Fruit fly (Drosophila melanogaster): Measurements from ENCODE around the gene CG7394.

Gene CG7394

DNA sequence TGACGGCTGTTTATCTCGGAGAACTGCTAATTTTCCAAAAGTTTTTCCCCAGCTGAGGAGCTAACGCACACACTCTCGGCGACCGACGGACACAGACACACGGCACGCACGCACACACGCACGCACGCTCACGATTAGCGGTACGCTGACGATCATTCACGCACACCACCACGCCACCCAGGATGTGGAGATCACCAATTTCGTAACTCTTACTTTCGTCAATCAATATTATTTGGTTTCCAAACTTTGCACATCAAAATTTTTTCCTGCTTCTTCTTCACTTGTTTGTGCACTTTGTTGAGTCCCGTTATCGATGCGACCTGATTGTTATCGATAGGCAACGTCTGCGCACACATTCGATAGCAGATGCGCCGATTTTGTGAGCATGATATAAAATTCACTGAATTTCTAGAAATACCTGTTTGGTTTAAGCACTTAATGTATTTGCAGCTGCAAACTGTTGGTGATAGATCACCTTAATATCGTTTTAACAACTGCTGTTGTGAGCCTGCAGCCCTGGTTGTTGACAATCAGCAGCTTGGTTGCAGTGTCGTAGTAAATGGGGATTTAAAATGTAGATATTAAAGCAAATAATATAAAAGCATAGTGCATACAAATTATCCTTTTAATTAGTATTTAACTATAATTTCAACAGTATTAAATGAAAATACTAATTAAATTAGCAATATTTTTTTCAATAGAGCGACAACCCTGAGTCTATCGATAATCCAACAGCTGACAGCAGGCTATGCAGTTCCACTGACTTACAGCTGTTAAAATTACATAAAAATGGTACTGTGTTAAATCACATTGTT is at the start of gene CG7394, which contains the start of gene Mob2 (continued):
- TF ChIP-seq danr (GFP tag; IDR thresholded peaks at IDR 0.05) (peak; percentile 44), HLH3B (GFP tag; IDR thresholded peaks at IDR 0.05) (peak; percentile 91), CG6175 (GFP tag; IDR thresholded peaks at IDR 0.05) (peak; percentile 83), Doc2 (GFP tag; IDR thresholded peaks at IDR 0.05) (no peak), da (GFP tag; optimal IDR thresholded peaks at IDR 0.05) (peak; percentile 59), kni (GFP tag; optimal IDR thresholded peaks at IDR 0.05) (peak; percentile 20), scrt (GFP tag; optimal IDR thresholded peaks at IDR 0.05) (peak; percentile 64), CG3407 (GFP tag; optimal IDR thresholded peaks at IDR 0.05) (peak; percentile 62), CG12071 (GFP tag; optimal IDR thresholded peaks at IDR 0.05) (peak; percentile 73), CG15073 (GFP tag; optimal IDR thresholded peaks at IDR 0.05) (peak; percentile 44), Hand (GFP tag; optimal IDR thresholded peaks at IDR 0.05) (peak; percentile 47), D19B (GFP tag; optimal IDR thresholded peaks at IDR 0.05) (peak; percentile 27), CG15696 (tag; optimal IDR thresholded peaks at IDR 0.05) (peak; percentile 84), B-H1 (GFP tag; IDR thresholded peaks at IDR 0.05) (peak; percentile 85), croc (GFP tag; conservative IDR thresholded peaks at IDR 0.05) (peak; percentile 64), CG11398 (GFP tag; optimal IDR thresholded peaks at IDR 0.05) (no peak), dpn (GFP tag; optimal IDR thresholded peaks at IDR 0.05) (peak; percentile 84 to 93), CG18262 (tag; optimal IDR thresholded peaks at IDR 0.05) (peak; percentile 86), Spps (tag; optimal IDR thresholded peaks at IDR 0.05) (peak; percentile 37), Optix (GFP tag; IDR thresholded peaks at IDR 0.05) (peak; percentile 75), CG18011 (GFP tag; optimal IDR thresholded peaks at IDR 0.05) (peak; percentile 81), CG13296 (GFP tag; optimal IDR thresholded peaks at IDR 0.05) (peak; percentile 83), CG8924 (tag; optimal IDR thresholded peaks at IDR 0.05) (peak; percentile 95), eve (GFP tag; optimal IDR thresholded peaks at IDR 0.05) (peak; percentile 30 to 95), NC2β (GFP tag; optimal IDR thresholded peaks at IDR 0.05) (peak; percentile 84), CG6689 (GFP tag; IDR thresholded peaks at IDR 0.05) (peak; percentile 90), CG16779 (GFP tag; IDR thresholded peaks at IDR 0.05) (peak; percentile 90), ems (GFP tag; optimal IDR thresholded peaks at IDR 0.05) (peak; percentile 83), Tbp (GFP tag; optimal IDR thresholded peaks at IDR 0.05) (no peak), CG17385 (GFP tag; optimal IDR thresholded peaks at IDR 0.05) (peak; percentile 95), nom (GFP tag; optimal IDR thresholded peaks at IDR 0.05) (peak; percentile 14), ind (GFP tag; optimal IDR thresholded peaks at IDR 0.05) (peak; percentile 90), Lhr (GFP tag; optimal IDR thresholded peaks at IDR 0.05) (peak; percentile 72), amos (GFP tag; IDR thresholded peaks at IDR 0.05; ENCODE audit: partially characterized antibody) (peak; percentile 80; the same call in 1 of the 2 replicates), inv (GFP tag; IDR thresholded peaks at IDR 0.05; ENCODE audit: partially characterized antibody) (peak; percentile 79), HmgD (GFP tag; optimal IDR thresholded peaks at IDR 0.05) (peak; percentile 12), sens-2 (GFP tag; IDR thresholded peaks at IDR 0.05) (peak; percentile 86), fd64A (GFP tag; optimal IDR thresholded peaks at IDR 0.05) (peak; percentile 46), CG10147 (GFP tag; optimal IDR thresholded peaks at IDR 0.05) (peak; percentile 51), Doc3 (GFP tag; IDR thresholded peaks at IDR 0.05; ENCODE audit: partially characterized antibody) (peak; percentile 93), Rfx (GFP tag; IDR thresholded peaks at IDR 0.05) (peak; percentile 94), Rx (GFP tag; IDR thresholded peaks at IDR 0.05) (peak; percentile 78), CG16815 (GFP tag; optimal IDR thresholded peaks at IDR 0.05) (peak; percentile 80), Bgb (GFP tag; IDR thresholded peaks at IDR 0.05; ENCODE audit: partially characterized antibody) (peak; percentile 83), run (tag; optimal IDR thresholded peaks at IDR 0.05) (no peak), Hey (tag; optimal IDR thresholded peaks at IDR 0.05) (peak; percentile 67), CG4328 (GFP tag; optimal IDR thresholded peaks at IDR 0.05) (peak; percentile 85), CG32532 (GFP tag; IDR thresholded peaks at IDR 0.05) (peak; percentile 94), Kr (GFP tag; optimal IDR thresholded peaks at IDR 0.05) (no peak)

Measured in whole organism, embryonic.